Worm (Caenorhabditis elegans): ENCODE results near the gene F59B2.3.

DNA sequence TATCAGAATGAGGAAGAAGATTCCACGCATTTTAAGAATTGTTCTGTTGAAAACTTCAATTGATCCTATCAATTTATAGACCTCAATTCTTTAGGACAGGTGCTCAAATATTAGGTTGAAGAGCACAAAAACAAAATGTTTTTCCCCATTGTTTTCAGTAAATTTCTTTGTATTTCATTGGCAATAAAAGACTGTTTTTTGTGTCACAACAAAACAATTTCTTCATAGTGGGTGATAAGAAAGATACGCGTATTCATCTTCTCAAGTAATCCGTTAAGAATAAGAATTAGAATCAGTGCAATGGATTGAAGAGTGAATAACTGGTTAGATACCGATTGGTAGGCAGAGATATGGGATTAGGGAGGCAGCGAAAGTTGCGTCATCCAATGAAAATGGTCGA, 38.9 kb downstream of the F59B2.3 start, which contains the start of gene ZK643.6:
- TF ChIP-seq chd-7 (tag; optimal IDR thresholded peaks at IDR 0.05) (no peak), B0261.1 (tag; optimal IDR thresholded peaks at IDR 0.05) (no peak), Y79H2A.3 (GFP tag; conservative IDR thresholded peaks at IDR 0.05) (no peak), sdz-38 (tag; optimal IDR thresholded peaks at IDR 0.05) (no peak), dox-1 (GFP tag; IDR thresholded peaks at IDR 0.05) (no peak), dpl-1 (GFP tag; optimal IDR thresholded peaks at IDR 0.05) (no peak)

Measured in whole organism, young adult.